Worm (Caenorhabditis elegans): Measurements from ENCODE around the gene F45F2.11.

F45F2.11 gene

DNA sequence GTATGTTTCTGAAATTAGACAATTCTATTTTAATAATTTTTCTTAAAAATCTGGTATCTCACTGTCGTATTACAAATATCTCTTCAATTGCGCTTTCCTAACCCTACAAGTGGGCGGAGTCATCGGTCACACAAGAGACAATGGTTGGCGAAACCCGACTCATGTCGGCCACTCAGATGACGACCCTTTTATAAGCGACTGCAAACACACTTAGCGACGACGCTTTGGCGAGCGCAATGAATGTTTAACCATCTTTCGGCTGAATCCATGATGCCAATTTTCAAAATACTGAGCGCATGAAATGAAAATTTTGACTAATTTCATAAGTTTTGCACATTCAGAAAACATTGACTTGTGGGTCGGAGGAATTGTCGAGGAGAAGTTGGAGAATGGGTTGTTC lies 20.3 kb downstream of the F45F2.11 start (continued):
- TF ChIP-seq Y53G8AR.9 (GFP tag; conservative IDR thresholded peaks at IDR 0.05) (peak; percentile 99), attf-3 (GFP tag; conservative IDR thresholded peaks at IDR 0.05) (peak; percentile 80), B0019.2 (GFP tag; conservative IDR thresholded peaks at IDR 0.05) (peak; percentile 92), nfya-1 (tag; optimal IDR thresholded peaks at IDR 0.05; ENCODE audit: borderline replicate concordance, insufficient read depth) (no peak), hsf-1 (GFP tag; IDR thresholded peaks at IDR 0.05) (peak; percentile 93), ZK185.1 (tag; optimal IDR thresholded peaks at IDR 0.05; ENCODE audit: poor library complexity, severe bottlenecking) (peak; percentile 97), ekl-4 (GFP tag; IDR thresholded peaks at IDR 0.05) (peak; percentile 99), hrde-1 (tag; optimal IDR thresholded peaks at IDR 0.05; ENCODE audit: borderline replicate concordance) (peak; percentile 98), snpc-4 (GFP tag; optimal IDR thresholded peaks at IDR 0.05) (peak; percentile 99), snpc-4 (tag; optimal IDR thresholded peaks at IDR 0.05) (peak; percentile 99 to 100 (median 100)), madf-3 (GFP tag; IDR thresholded peaks at IDR 0.05) (peak; percentile 96), xnd-1 (tag; optimal IDR thresholded peaks at IDR 0.05) (peak; percentile 79), ztf-3 (GFP tag; optimal IDR thresholded peaks at IDR 0.05) (peak; percentile 90), B0336.3 (GFP tag; IDR thresholded peaks at IDR 0.05) (peak; percentile 99), unc-130 (GFP tag; optimal IDR thresholded peaks at IDR 0.05) (peak; percentile 96), cebp-2 (GFP tag; IDR thresholded peaks at IDR 0.05) (peak; percentile 100), Y67H2A.10 (GFP tag; conservative IDR thresholded peaks at IDR 0.05) (peak; percentile 89), hlh-26 (GFP tag; conservative IDR thresholded peaks at IDR 0.05) (peak; percentile 85), ztf-6 (GFP tag; IDR thresholded peaks at IDR 0.05) (peak; percentile 92), Y56A3A.18 (GFP tag; IDR thresholded peaks at IDR 0.05) (peak; percentile 100), ztf-18 (tag; optimal IDR thresholded peaks at IDR 0.05) (peak; percentile 89), chd-7 (tag; optimal IDR thresholded peaks at IDR 0.05) (peak; percentile 100), F57A8.1 (GFP tag; optimal IDR thresholded peaks at IDR 0.05) (peak; percentile 100), ztf-25 (GFP tag; IDR thresholded peaks at IDR 0.05) (peak; percentile 100), cebp-1 (GFP tag; IDR thresholded peaks at IDR 0.05) (peak; percentile 88), cebp-1 (tag; optimal IDR thresholded peaks at IDR 0.05) (peak; percentile 97), fkh-3 (tag; optimal IDR thresholded peaks at IDR 0.05) (peak; percentile 100), rec-8 (tag; optimal IDR thresholded peaks at IDR 0.05) (peak; percentile 96 to 99), nfya-2 (GFP tag; IDR thresholded peaks at IDR 0.05) (peak; percentile 97), egrh-3 (GFP tag; IDR thresholded peaks at IDR 0.05) (peak; percentile 69), ccch-3 (GFP tag; optimal IDR thresholded peaks at IDR 0.05) (peak; percentile 98), lsy-27 (tag; optimal IDR thresholded peaks at IDR 0.05; ENCODE audit: borderline replicate concordance, insufficient read depth) (peak; percentile 62), hmg-1.2 (GFP tag; IDR thresholded peaks at IDR 0.05) (peak; percentile 99), F39B2.1 (GFP tag; IDR thresholded peaks at IDR 0.05) (peak; percentile 97), F37B4.10 (GFP tag; IDR thresholded peaks at IDR 0.05) (peak; percentile 99), let-526 (GFP tag; IDR thresholded peaks at IDR 0.05) (peak; percentile 96), ztf-22 (GFP tag; optimal IDR thresholded peaks at IDR 0.05) (peak; percentile 99), tbx-9 (tag; optimal IDR thresholded peaks at IDR 0.05; ENCODE audit: borderline replicate concordance) (peak; percentile 100), D2030.7 (GFP tag; IDR thresholded peaks at IDR 0.05) (peak; percentile 93), lin-26 (GFP tag; IDR thresholded peaks at IDR 0.05) (peak; percentile 100), sdz-38 (tag; optimal IDR thresholded peaks at IDR 0.05) (peak; percentile 77), T26A5.8 (tag; optimal IDR thresholded peaks at IDR 0.05) (peak; percentile 100), K11D2.4 (GFP tag; IDR thresholded peaks at IDR 0.05) (peak; percentile 95), B0261.1 (tag; optimal IDR thresholded peaks at IDR 0.05) (peak; percentile 99), F33H1.4 (GFP tag; IDR thresholded peaks at IDR 0.05) (peak; percentile 77), pha-4 (tag; optimal IDR thresholded peaks at IDR 0.05) (no peak), ceh-100 (GFP tag; IDR thresholded peaks at IDR 0.05) (peak; percentile 91), rcor-1 (GFP tag; IDR thresholded peaks at IDR 0.05) (peak; percentile 98)

Measured in whole organism, young adult.